Worm (Caenorhabditis elegans): ENCODE data around the gene obr-2.

DNA sequence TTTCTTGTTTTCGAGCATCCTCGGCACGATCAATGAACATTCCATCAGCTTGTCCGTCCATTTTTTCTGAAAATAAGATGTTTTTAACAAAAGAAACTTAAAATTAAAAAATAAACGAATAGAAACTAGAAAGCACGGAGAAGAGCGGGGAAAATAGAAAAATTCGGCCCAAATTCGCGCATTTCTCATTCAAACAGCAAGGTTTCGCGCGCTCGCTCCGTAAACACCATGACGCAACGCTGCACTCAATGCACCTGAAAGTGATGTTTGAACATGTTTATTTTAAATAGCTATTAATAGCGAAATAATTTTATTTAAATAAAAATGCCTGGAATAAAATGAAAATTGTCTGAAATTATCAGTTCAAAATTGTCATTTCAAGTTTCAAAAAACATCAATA, 45.5 kb upstream of the obr-2 start, which contains the start of the genes mcm-3 and C25D7.15:
- no peak for TF ChIP-seq unc-62 (GFP tag; optimal IDR thresholded peaks at IDR 0.05)
- no peak for TF ChIP-seq pha-4 (tag; optimal IDR thresholded peaks at IDR 0.05)
- TF ChIP-seq tbx-8 (GFP tag; optimal IDR thresholded peaks at IDR 0.05): no peak
- no peak for TF ChIP-seq hlh-1 (tag; optimal IDR thresholded peaks at IDR 0.05)
- no peak for TF ChIP-seq nhr-76 (tag; optimal IDR thresholded peaks at IDR 0.05)
- TF ChIP-seq lin-13 (tag; optimal IDR thresholded peaks at IDR 0.05): no peak
- no peak for TF ChIP-seq unc-39 (tag; optimal IDR thresholded peaks at IDR 0.05)
- no peak for TF ChIP-seq ham-2 (GFP tag; optimal IDR thresholded peaks at IDR 0.05)
